Worm (Caenorhabditis elegans): ENCODE results near the gene phf-30.

Gene phf-30

DNA sequence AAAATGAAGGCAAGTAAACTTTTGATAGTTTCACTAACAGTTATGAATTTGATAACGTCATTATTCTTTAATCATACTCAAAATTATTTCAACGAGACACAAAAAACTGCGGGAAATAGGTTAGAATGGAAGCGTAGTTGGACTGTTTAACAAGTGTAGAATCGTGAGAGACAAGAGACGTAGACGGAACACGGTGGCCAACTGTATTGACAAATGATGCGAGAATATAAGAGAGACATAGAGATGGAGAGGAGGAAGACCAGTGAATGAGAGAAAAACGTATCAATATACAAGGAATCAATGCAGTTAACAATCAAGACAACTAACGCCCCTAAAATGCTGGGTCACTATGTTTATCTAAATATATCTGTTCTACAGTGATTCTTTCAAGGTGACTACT is 23.2 kb upstream of the phf-30 start (continued):
- TF ChIP-seq mdl-1 (tag; optimal IDR thresholded peaks at IDR 0.05) (no peak), D1046.2 (GFP tag; IDR thresholded peaks at IDR 0.05) (no peak), Y105C5A.15 (GFP tag; IDR thresholded peaks at IDR 0.05) (no peak), lim-7 (GFP tag; IDR thresholded peaks at IDR 0.05) (no peak), dpl-1 (GFP tag; optimal IDR thresholded peaks at IDR 0.05) (no peak), aha-1 (tag) (peak; percentile 42), hif-1 (tag; optimal IDR thresholded peaks at IDR 0.05) (no peak), ztf-11 (tag; optimal IDR thresholded peaks at IDR 0.05) (no peak), mxl-2 (GFP tag; conservative IDR thresholded peaks at IDR 0.05) (no peak), lin-1 (GFP tag; IDR thresholded peaks at IDR 0.05) (no peak), nhr-25 (tag; optimal IDR thresholded peaks at IDR 0.05; ENCODE audit: borderline replicate concordance, insufficient read depth) (peak; percentile 48), F26F4.8 (GFP tag; conservative IDR thresholded peaks at IDR 0.05) (no peak), pqm-1 (tag; optimal IDR thresholded peaks at IDR 0.05) (peak; percentile 56), nhr-76 (tag; optimal IDR thresholded peaks at IDR 0.05) (no peak), rbr-2 (tag; optimal IDR thresholded peaks at IDR 0.05) (no peak), ces-1 (GFP tag; optimal IDR thresholded peaks at IDR 0.05) (no peak), fos-1 (tag; optimal IDR thresholded peaks at IDR 0.05) (no peak), fkh-10 (GFP tag; optimal IDR thresholded peaks at IDR 0.05) (no peak), sdz-12 (GFP tag; optimal IDR thresholded peaks at IDR 0.05) (no peak), spr-1 (tag; optimal IDR thresholded peaks at IDR 0.05) (no peak), zip-2 (tag; optimal IDR thresholded peaks at IDR 0.05) (no peak), nhr-111 (GFP tag; optimal IDR thresholded peaks at IDR 0.05) (no peak), egl-27 (tag; optimal IDR thresholded peaks at IDR 0.05) (no peak)

DNA sequence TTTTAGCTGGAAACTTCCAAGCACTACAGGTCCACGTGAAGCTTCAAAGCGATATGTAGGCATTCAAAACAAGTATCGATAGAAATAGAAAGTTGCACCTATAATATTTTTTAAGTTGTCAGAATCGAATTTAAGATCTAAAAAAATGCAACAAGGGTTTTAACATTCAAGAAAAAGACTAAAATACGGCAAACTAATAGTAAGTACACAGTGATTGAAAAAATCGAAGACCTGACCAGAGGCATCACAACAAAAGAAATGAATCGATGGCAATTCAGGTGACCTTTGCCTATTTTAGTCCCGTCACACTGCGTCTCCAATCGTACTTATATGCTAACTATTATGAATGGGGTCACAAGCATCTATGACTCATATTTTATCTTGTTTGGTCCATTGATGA is 20.9 kb upstream of the phf-30 start, which contains the start of gene T23B12.5:
Gene T23B12.5, minus strand, starts transcription at position 101 of the 400 bp plus-strand sequence.
- TF ChIP-seq lin-15B (tag; optimal IDR thresholded peaks at IDR 0.05) (no peak), Y105C5A.15 (GFP tag; IDR thresholded peaks at IDR 0.05) (no peak), F10B5.3 (tag; optimal IDR thresholded peaks at IDR 0.05) (no peak), F37D6.2 (tag; optimal IDR thresholded peaks at IDR 0.05) (no peak), mdl-1 (tag; optimal IDR thresholded peaks at IDR 0.05) (no peak)

DNA sequence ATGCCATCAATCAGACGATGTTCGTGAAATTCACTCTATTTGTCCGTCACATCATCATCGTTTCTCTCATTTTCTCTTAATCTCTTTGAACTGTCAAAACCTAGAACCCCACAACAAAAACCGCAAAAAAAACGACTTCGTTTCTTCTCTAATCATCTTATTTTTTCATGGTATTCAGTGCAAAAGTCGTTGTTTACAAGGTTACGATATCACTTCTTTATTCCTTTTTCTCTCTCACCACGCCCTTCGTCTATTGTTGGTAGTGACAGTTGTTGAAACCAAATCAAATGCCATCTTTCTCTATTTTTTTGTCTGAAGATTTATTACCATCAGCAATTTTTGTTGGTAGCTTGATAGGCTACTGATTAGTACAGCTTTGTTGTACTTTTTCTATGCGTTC is 19.6 kb upstream of the phf-30 start:
- TF ChIP-seq unc-62 (GFP tag; optimal IDR thresholded peaks at IDR 0.05 in 1 of 2) (peak in 1 of 2 experiments; percentile 99), unc-62 (tag; optimal IDR thresholded peaks at IDR 0.05) (no peak), unc-130 (GFP tag; optimal IDR thresholded peaks at IDR 0.05) (no peak), dmd-6 (GFP tag; IDR thresholded peaks at IDR 0.05) (peak; percentile 33), ceh-44 (GFP tag; IDR thresholded peaks at IDR 0.05) (no peak), gei-8 (GFP tag; optimal IDR thresholded peaks at IDR 0.05) (no peak), ama-1 (optimal IDR thresholded peaks at IDR 0.05) (no peak), dve-1 (tag; optimal IDR thresholded peaks at IDR 0.05; ENCODE audit: insufficient read depth) (peak; percentile 51), spr-1 (tag; optimal IDR thresholded peaks at IDR 0.05) (no peak), nhr-48 (tag; optimal IDR thresholded peaks at IDR 0.05) (no peak), skn-1 (tag; optimal IDR thresholded peaks at IDR 0.05) (no peak), pqm-1 (tag; optimal IDR thresholded peaks at IDR 0.05) (no peak), hlh-30 (tag; optimal IDR thresholded peaks at IDR 0.05; ENCODE audit: insufficient read depth) (no peak), ceh-20 (GFP tag; IDR thresholded peaks at IDR 0.05) (0 out of 2 replicates have a peak, but pooled peaks have one; percentile 47), madf-5 (GFP tag; IDR thresholded peaks at IDR 0.05) (no peak), hif-1 (tag; optimal IDR thresholded peaks at IDR 0.05) (no peak), fos-1 (tag; optimal IDR thresholded peaks at IDR 0.05) (no peak), nhr-28 (tag; optimal IDR thresholded peaks at IDR 0.05) (peak; percentile 67), Y75B8A.6 (GFP tag; IDR thresholded peaks at IDR 0.05) (no peak), zip-2 (tag; optimal IDR thresholded peaks at IDR 0.05) (no peak), ceh-62 (tag; optimal IDR thresholded peaks at IDR 0.05) (no peak), F10B5.3 (tag; optimal IDR thresholded peaks at IDR 0.05) (no peak), ceh-32 (tag; optimal IDR thresholded peaks at IDR 0.05; ENCODE audit: poor library complexity) (no peak), daf-19 (GFP tag; conservative IDR thresholded peaks at IDR 0.05) (no peak), nhr-76 (tag; optimal IDR thresholded peaks at IDR 0.05) (no peak), vab-7 (GFP tag; IDR thresholded peaks at IDR 0.05) (no peak), lin-29 (GFP tag; IDR thresholded peaks at IDR 0.05) (no peak), ceh-82 (tag; optimal IDR thresholded peaks at IDR 0.05) (no peak), tra-1 (GFP tag; IDR thresholded peaks at IDR 0.05) (0 out of 2 replicates have a peak, but pooled peaks have one; percentile 31), nhr-25 (tag; optimal IDR thresholded peaks at IDR 0.05; ENCODE audit: borderline replicate concordance, insufficient read depth) (peak; percentile 27), ztf-7 (tag; optimal IDR thresholded peaks at IDR 0.05) (no peak)

Data from whole organism, L4 larva.